Worm (Caenorhabditis elegans) whole organism, L1 larva: ENCODE data around the gene col-184.

Source experiments
- elt-3 ChIP-seq, 6 experiments: fragments of 150-350 bp in 1 of 6; sonication (generic microtip); optimal IDR thresholded peaks; 2 replicates each; lab custom pipeline; 2017 to 2018; ENCODE audit warnings: missing biosample characterization in 6 of 6, missing genetic modification characterization in 6 of 6, inconsistent platforms in 1 of 6
- lin-35 ChIP-seq, 2 experiments: fragments of 150-350 bp; optimal IDR thresholded peaks; 2 replicates each; lab custom pipeline; 2014; ENCODE audit warnings: missing biosample characterization in 2 of 2, missing genetic modification characterization in 2 of 2, missing genetic modification reagents in 2 of 2
- nhr-28 ChIP-seq: fragments of 150-350 bp; optimal IDR thresholded peaks from 2 replicates; lab custom pipeline; 2014; ENCODE audit warnings: missing biosample characterization, missing genetic modification characterization

DNA sequence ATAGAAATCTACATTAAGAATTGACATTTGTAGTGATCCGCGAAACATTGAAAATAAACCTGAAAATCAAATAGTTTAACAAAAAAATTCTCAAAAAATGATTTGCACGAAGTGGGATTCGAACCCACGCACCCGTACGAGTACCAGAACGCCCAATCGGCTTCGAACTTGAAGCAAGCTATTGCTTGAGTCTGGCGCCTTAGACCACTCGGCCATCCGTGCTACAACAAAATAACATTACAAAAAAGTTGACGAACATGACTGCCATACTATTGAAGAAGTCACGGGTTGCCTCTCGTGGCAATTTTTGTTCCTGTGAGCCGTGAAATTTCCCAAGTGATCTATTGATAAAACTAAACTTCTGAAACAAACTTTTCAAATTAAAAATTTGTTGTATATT lies 26.0 kb upstream of the col-184 start:
- no peak for TF ChIP-seq elt-3 (tag; optimal IDR thresholded peaks at IDR 0.05; lab: Kevin White, UChicago)
- TF ChIP-seq nhr-28 (tag; lab: Kevin White, UChicago) = no peak
- no peak for TF ChIP-seq lin-35 (GFP tag; optimal IDR thresholded peaks at IDR 0.05; lab: Kevin White, UChicago)
